Worm (Caenorhabditis elegans) whole organism, early embryonic: ENCODE measurements around the gene ced-13.

ENCODE experiments used
- B0310.2 ChIP-seq: sonication (generic microtip); optimal IDR thresholded peaks from 2 replicates; lab custom pipeline; 2016; ENCODE audit warnings: mild to moderate bottlenecking, missing genetic modification characterization, missing compliant biosample characterization
- F13C5.2 ChIP-seq: sonication (generic microtip); optimal IDR thresholded peaks from 2 replicates; lab custom pipeline; 2017; ENCODE audit warnings: mild to moderate bottlenecking, missing genetic modification characterization, inconsistent platforms, missing compliant biosample characterization
- ama-1 ChIP-seq: fragments of 150-350 bp; optimal IDR thresholded peaks from 2 replicates; lab custom pipeline; 2014
- ceh-13 ChIP-seq: fragments of 200-800 bp; sonication (Bioruptor generic); optimal IDR thresholded peaks from 2 replicates; lab custom pipeline; 2018; ENCODE audit warnings: mild to moderate bottlenecking, missing genetic modification characterization, missing compliant biosample characterization
- ets-7 ChIP-seq: sonication (generic microtip); optimal IDR thresholded peaks from 2 replicates; lab custom pipeline; 2016; ENCODE audit warnings: missing genotype, missing genetic modification characterization, missing compliant biosample characterization
- flt-1 ChIP-seq: fragments of 200-800 bp; sonication (Bioruptor generic); IDR thresholded peaks from 2 replicates; pipeline ENCODE4 v1.3.6; 2022; ENCODE audit warnings: missing genetic modification characterization, missing compliant biosample characterization
- hmbx-1 ChIP-seq: sonication (generic microtip); optimal IDR thresholded peaks from 2 replicates; lab custom pipeline; 2016; ENCODE audit warnings: mild to moderate bottlenecking, missing genetic modification characterization, missing compliant biosample characterization
- hmg-4 ChIP-seq: fragments of 200-800 bp; sonication (Bioruptor generic); optimal IDR thresholded peaks from 2 replicates; lab custom pipeline; 2018; ENCODE audit warnings: mild to moderate bottlenecking, missing genetic modification characterization, missing compliant biosample characterization
- hnd-1 ChIP-seq: sonication (generic microtip); optimal IDR thresholded peaks from 2 replicates; lab custom pipeline; 2016; ENCODE audit warnings: missing genetic modification characterization, missing compliant biosample characterization
- scrt-1 ChIP-seq: fragments of 200-800 bp; sonication (Bioruptor generic); IDR thresholded peaks from 2 replicates; pipeline ENCODE4 v1.3.6; 2022; ENCODE audit warnings: missing genetic modification characterization, missing compliant biosample characterization
- sea-1 ChIP-seq: fragments of 200-800 bp; sonication (Bioruptor generic); conservative IDR thresholded peaks from 2 replicates; pipeline ENCODE4 v1.3.6; 2022; ENCODE audit warnings: missing genetic modification characterization, missing compliant biosample characterization
- tbx-11 ChIP-seq: fragments of 200-800 bp; sonication (Bioruptor generic); IDR thresholded peaks from 2 replicates; pipeline ENCODE4 v1.3.6; 2022; ENCODE audit warnings: missing genetic modification characterization, missing compliant biosample characterization
- tbx-37 ChIP-seq: fragments of 200-800 bp; sonication (Bioruptor generic); conservative IDR thresholded peaks from 2 replicates; pipeline ENCODE4 v1.3.6; 2022; ENCODE audit warnings: missing genetic modification reagents, missing genetic modification characterization, missing compliant biosample characterization
- tra-4 ChIP-seq: sonication (generic microtip); optimal IDR thresholded peaks from 2 replicates; lab custom pipeline; 2017; ENCODE audit warnings: missing genetic modification characterization, missing compliant biosample characterization

- TF ChIP-seq scrt-1 (GFP tag; lab: Robert Waterston, UW) (no peak), ceh-13 (no peak), flt-1 (no peak), tbx-11 (GFP tag; lab: Robert Waterston, UW) (no peak), ets-7 (tag; lab: Kevin White, UChicago) (no peak), ama-1 (no peak), hmg-4 (GFP tag; lab: Kevin White, UChicago) (no peak), sea-1 (GFP tag; lab: Robert Waterston, UW) (no peak), tra-4 (tag; lab: Kevin White, UChicago) (no peak), tbx-37 (GFP tag; lab: Robert Waterston, UW) (no peak), B0310.2 (tag; lab: Kevin White, UChicago) (no peak), hmbx-1 (tag; lab: Kevin White, UChicago) (no peak), hnd-1 (no peak), F13C5.2 (no peak)
Observed at ce11 chrX:8273496-8273895, 26.0 kb downstream of the ced-13 start.
